Fruit fly (Drosophila melanogaster): Measurements from ENCODE around the gene Tmem43.

The Tmem43 gene

DNA sequence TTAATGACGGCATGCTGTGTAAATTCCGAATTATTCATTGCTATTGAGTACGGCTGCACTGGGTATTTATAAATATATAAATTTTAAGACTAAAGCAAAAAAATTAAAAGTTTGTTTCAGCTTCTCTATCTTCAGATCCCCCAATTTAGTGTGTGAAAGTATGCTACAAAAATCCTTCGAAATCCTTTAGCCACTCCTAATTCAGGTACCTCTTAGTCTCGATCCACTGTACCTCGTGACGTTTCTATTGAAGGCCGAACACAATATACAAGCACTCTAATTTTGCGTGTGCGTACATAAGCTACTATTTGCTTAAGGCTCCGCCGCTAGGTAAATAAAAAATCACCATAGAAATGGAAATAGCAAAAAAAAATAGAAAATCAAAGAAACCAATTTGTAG, 48.4 kb downstream of the Tmem43 start (continued):
- no peak for TF ChIP-seq Deaf1 (tag; optimal IDR thresholded peaks at IDR 0.05)
- no peak for TF ChIP-seq Abd-B (GFP tag; optimal IDR thresholded peaks at IDR 0.05)
- TF ChIP-seq ase (GFP tag; IDR thresholded peaks at IDR 0.05), result no peak
- no peak for TF ChIP-seq Fer1 (GFP tag; optimal IDR thresholded peaks at IDR 0.05)
- peak; percentile 86 for TF ChIP-seq grau (tag; optimal IDR thresholded peaks at IDR 0.05)
- peak; percentile 39 for TF ChIP-seq CG11085 (GFP tag; IDR thresholded peaks at IDR 0.05)
- TF ChIP-seq CG31441 (GFP tag; IDR thresholded peaks at IDR 0.05), result no peak
- no peak for TF ChIP-seq gt (GFP tag; IDR thresholded peaks at IDR 0.05)
- no peak for TF ChIP-seq CG1024 (GFP tag; IDR thresholded peaks at IDR 0.05)
- TF ChIP-seq maf-S (GFP tag; optimal IDR thresholded peaks at IDR 0.05), result no peak
- peak; percentile 29 for TF ChIP-seq Oli (tag; optimal IDR thresholded peaks at IDR 0.05)
- TF ChIP-seq CG11093 (GFP tag; IDR thresholded peaks at IDR 0.05), result peak; percentile 17; the same call in 1 of the 3 replicates
- TF ChIP-seq Hmr (GFP tag; optimal IDR thresholded peaks at IDR 0.05), result peak; percentile 45
- TF ChIP-seq Dbx (GFP tag; IDR thresholded peaks at IDR 0.05), result peak; percentile 62; the same call in 2 of the 3 replicates
- no peak for TF ChIP-seq Lhr (GFP tag; optimal IDR thresholded peaks at IDR 0.05)
- TF ChIP-seq CG17385 (GFP tag; optimal IDR thresholded peaks at IDR 0.05), result peak; percentile 7
- TF ChIP-seq Nf-YB (GFP tag; optimal IDR thresholded peaks at IDR 0.05), result no peak
- TF ChIP-seq her (GFP tag; optimal IDR thresholded peaks at IDR 0.05), result no peak
- TF ChIP-seq CG9797 (GFP tag; optimal IDR thresholded peaks at IDR 0.05), result no peak
- TF ChIP-seq CG3281 (GFP tag; optimal IDR thresholded peaks at IDR 0.05), result peak; percentile 58
- no peak for TF ChIP-seq disco-r (GFP tag; optimal IDR thresholded peaks at IDR 0.05)
- TF ChIP-seq CG30403 (GFP tag; optimal IDR thresholded peaks at IDR 0.05), result peak; percentile 1
- TF ChIP-seq pnt (GFP tag; optimal IDR thresholded peaks at IDR 0.05), result no peak
- peak; percentile 64 for TF ChIP-seq Ada2b (GFP tag; IDR thresholded peaks at IDR 0.05)
- no peak for TF ChIP-seq dmrt99B (tag; optimal IDR thresholded peaks at IDR 0.05)
- TF ChIP-seq ken (GFP tag; IDR thresholded peaks at IDR 0.05), result no peak
- TF ChIP-seq fd96Cb (tag; optimal IDR thresholded peaks at IDR 0.05), result no peak
- peak; percentile 39 for TF ChIP-seq B-H2 (GFP tag; optimal IDR thresholded peaks at IDR 0.05)
- TF ChIP-seq ewg (GFP tag; optimal IDR thresholded peaks at IDR 0.05), result no peak
- no peak for TF ChIP-seq pzg (GFP tag; optimal IDR thresholded peaks at IDR 0.05)
- 0 out of 3 replicates have a peak, but pooled peaks have one; percentile 15 for TF ChIP-seq CG34422 (GFP tag; IDR thresholded peaks at IDR 0.05)
- TF ChIP-seq knrl (GFP tag; IDR thresholded peaks at IDR 0.05; ENCODE audit: partially characterized antibody), result no peak
- TF ChIP-seq ci (GFP tag; IDR thresholded peaks at IDR 0.05), result no peak
- no peak for TF ChIP-seq GATAe (GFP tag; conservative IDR thresholded peaks at IDR 0.05)
- no peak for TF ChIP-seq CG7372 (GFP tag; IDR thresholded peaks at IDR 0.05)
- no peak for TF ChIP-seq insv (GFP tag; optimal IDR thresholded peaks at IDR 0.05)
- peak; percentile 25; the same call in 1 of the 2 replicates for TF ChIP-seq CG4404 (GFP tag; IDR thresholded peaks at IDR 0.05)
- TF ChIP-seq CG12236 (GFP tag; optimal IDR thresholded peaks at IDR 0.05), result no peak
- TF ChIP-seq ERR (GFP tag; optimal IDR thresholded peaks at IDR 0.05), result no peak
- TF ChIP-seq Opbp (GFP tag; IDR thresholded peaks at IDR 0.05; ENCODE audit: partially characterized antibody), result no peak
- TF ChIP-seq CG7745 (tag; optimal IDR thresholded peaks at IDR 0.05), result no peak
- TF ChIP-seq CG11247 (GFP tag; IDR thresholded peaks at IDR 0.05), result no peak
- no peak for TF ChIP-seq CG8089 (GFP tag; optimal IDR thresholded peaks at IDR 0.05)
- no peak for TF ChIP-seq dan (GFP tag; IDR thresholded peaks at IDR 0.05)
- TF ChIP-seq CG6813 (GFP tag; optimal IDR thresholded peaks at IDR 0.05), result no peak
- no peak for TF ChIP-seq bsh (GFP tag; optimal IDR thresholded peaks at IDR 0.05)
- TF ChIP-seq CG12299 (tag; optimal IDR thresholded peaks at IDR 0.05), result peak; percentile 21
- peak; percentile 62; the same call in 2 of the 3 replicates for TF ChIP-seq dysf (GFP tag; IDR thresholded peaks at IDR 0.05)
- TF ChIP-seq gfzf (GFP tag; optimal IDR thresholded peaks at IDR 0.05), result no peak
- TF ChIP-seq jing (GFP tag; optimal IDR thresholded peaks at IDR 0.05), result no peak
- TF ChIP-seq Adf1 (GFP tag; IDR thresholded peaks at IDR 0.05), result no peak
